Worm (Caenorhabditis elegans) whole organism, L1 larva: ENCODE results near the gene F17A2.16.
"Not testable (repeated sequence)": the region's sequence is repeated elsewhere in the genome, so short reads cannot be mapped to it uniquely, and the experiment has no call there.

Source experiments
- Y116A8C.19 ChIP-seq: sonication (generic microtip); optimal IDR thresholded peaks from 2 replicates; lab custom pipeline; 2016; ENCODE audit warnings: missing compliant biosample characterization, missing genetic modification characterization, borderline replicate concordance
- aha-1 ChIP-seq: fragments of 150-350 bp; optimal IDR thresholded peaks from 2 replicates; lab custom pipeline; 2014; ENCODE audit warnings: missing biosample characterization, missing genetic modification characterization
- blmp-1 ChIP-seq: fragments of 150-350 bp; optimal IDR thresholded peaks from 2 replicates; lab custom pipeline; 2014; ENCODE audit warnings: missing biosample characterization, missing genetic modification characterization
- ceh-63 ChIP-seq: fragments of 200-800 bp; sonication (Bioruptor generic); optimal IDR thresholded peaks from 2 replicates; lab custom pipeline; 2018; ENCODE audit warnings: mild to moderate bottlenecking, missing genetic modification characterization, missing compliant biosample characterization
- efl-3 ChIP-seq: fragments of 200-800 bp; sonication (Bioruptor generic); optimal IDR thresholded peaks from 2 replicates; lab custom pipeline; 2018; ENCODE audit warnings: mild to moderate bottlenecking, missing genetic modification characterization, missing compliant biosample characterization
- egl-13 ChIP-seq: sonication (generic microtip); optimal IDR thresholded peaks from 2 replicates; lab custom pipeline; 2016; ENCODE audit warnings: missing genotype, missing genetic modification reagents, missing genetic modification characterization, missing compliant biosample characterization
- egl-27 ChIP-seq, 2 experiments: fragments of 150-350 bp in 1 of 2; sonication (generic microtip); optimal IDR thresholded peaks; 3 replicates each; lab custom pipeline; 2017 to 2018; ENCODE audit warnings: missing biosample characterization in 2 of 2, missing genetic modification characterization in 2 of 2, missing genetic modification reagents in 2 of 2
- elt-2 ChIP-seq: sonication (generic microtip); optimal IDR thresholded peaks from 2 replicates; lab custom pipeline; 2016; ENCODE audit warnings: missing genetic modification characterization, mild to moderate bottlenecking, inconsistent platforms, missing compliant biosample characterization, missing genetic modification reagents
- fkh-4 ChIP-seq: sonication (generic microtip); optimal IDR thresholded peaks from 2 replicates; lab custom pipeline; 2016; ENCODE audit warnings: missing compliant biosample characterization, missing genetic modification characterization, borderline replicate concordance
- fkh-8 ChIP-seq: sonication (generic microtip); optimal IDR thresholded peaks from 2 replicates; lab custom pipeline; 2016; ENCODE audit warnings: mild to moderate bottlenecking, missing genetic modification characterization, missing compliant biosample characterization
- lin-13 ChIP-seq: fragments of 150-350 bp; optimal IDR thresholded peaks from 2 replicates; lab custom pipeline; 2014; ENCODE audit warnings: missing biosample characterization, missing genetic modification reagents, missing genetic modification characterization
- lin-14 ChIP-seq: fragments of 200-800 bp; sonication (Bioruptor generic); optimal IDR thresholded peaks from 2 replicates; lab custom pipeline; 2018; ENCODE audit warnings: mild to moderate bottlenecking, missing genetic modification characterization, moderate library complexity, missing compliant biosample characterization
- lin-15B ChIP-seq: fragments of 150-350 bp; sonication (generic microtip); optimal IDR thresholded peaks from 3 replicates; lab custom pipeline; 2014; ENCODE audit warnings: missing biosample characterization, missing genetic modification characterization
- lir-3 ChIP-seq: sonication (generic microtip); optimal IDR thresholded peaks from 2 replicates; lab custom pipeline; 2016; ENCODE audit warnings: mild to moderate bottlenecking, missing genetic modification characterization, moderate library complexity, missing compliant biosample characterization; ENCODE audit not compliant: poor library complexity
- mab-9 ChIP-seq: fragments of 200-800 bp; sonication (Bioruptor generic); IDR thresholded peaks from 2 replicates; pipeline ENCODE4 v1.3.6; 2022; ENCODE audit warnings: missing genetic modification reagents, missing genetic modification characterization, missing compliant biosample characterization
- mep-1 ChIP-seq: fragments of 150-350 bp; optimal IDR thresholded peaks from 2 replicates; lab custom pipeline; 2014; ENCODE audit warnings: missing biosample characterization, missing genetic modification characterization
- nhr-11 ChIP-seq: fragments of 150-350 bp; optimal IDR thresholded peaks from 2 replicates; lab custom pipeline; 2014; ENCODE audit warnings: missing biosample characterization, missing genetic modification characterization
- nhr-12 ChIP-seq: sonication (generic microtip); optimal IDR thresholded peaks from 2 replicates; lab custom pipeline; 2017; ENCODE audit warnings: missing biosample characterization, missing genetic modification characterization
- nhr-19 ChIP-seq: fragments of 200-800 bp; sonication (Bioruptor generic); conservative IDR thresholded peaks from 2 replicates; pipeline ENCODE4 v1.3.6; 2022; ENCODE audit warnings: missing genetic modification characterization, missing compliant biosample characterization
- nhr-28 ChIP-seq: fragments of 150-350 bp; optimal IDR thresholded peaks from 2 replicates; lab custom pipeline; 2014; ENCODE audit warnings: missing biosample characterization, missing genetic modification characterization
- nhr-85 ChIP-seq: sonication (generic microtip); peaks from one replicate; lab custom pipeline; 2016; ENCODE audit warnings: missing genetic modification characterization, inconsistent platforms, missing compliant biosample characterization
- nhr-90 ChIP-seq: sonication (generic microtip); optimal IDR thresholded peaks from 2 replicates; lab custom pipeline; 2016; ENCODE audit warnings: mild to moderate bottlenecking, missing genetic modification characterization, missing compliant biosample characterization; ENCODE audit not compliant: poor library complexity
- pax-3 ChIP-seq: fragments of 200-800 bp; sonication (Bioruptor generic); optimal IDR thresholded peaks from 2 replicates; lab custom pipeline; 2018; ENCODE audit warnings: mild to moderate bottlenecking, missing genetic modification characterization, moderate library complexity, missing compliant biosample characterization
- snpc-4 ChIP-seq: fragments of 150-350 bp; optimal IDR thresholded peaks from 2 replicates; lab custom pipeline; 2014; ENCODE audit warnings: missing biosample characterization, missing genetic modification characterization
- snu-23 ChIP-seq: sonication (generic microtip); optimal IDR thresholded peaks from 2 replicates; lab custom pipeline; 2016; ENCODE audit warnings: missing genetic modification characterization, missing compliant biosample characterization
- sptf-1 ChIP-seq: fragments of 150-350 bp; optimal IDR thresholded peaks from 2 replicates; lab custom pipeline; 2014; ENCODE audit warnings: missing biosample characterization, missing genetic modification characterization
- unc-30 ChIP-seq: sonication (generic microtip); optimal IDR thresholded peaks from 2 replicates; lab custom pipeline; 2017; ENCODE audit warnings: missing biosample characterization, missing genetic modification characterization
- unc-86 ChIP-seq: sonication (generic microtip); optimal IDR thresholded peaks from 2 replicates; lab custom pipeline; 2016; ENCODE audit warnings: missing genetic modification characterization, missing compliant biosample characterization
- unc-98 ChIP-seq: fragments of 200-800 bp; sonication (Bioruptor generic); IDR thresholded peaks from 2 replicates; pipeline ENCODE4 v1.3.6; 2022; ENCODE audit warnings: missing genetic modification characterization, missing compliant biosample characterization
- vab-15 ChIP-seq: sonication (generic microtip); optimal IDR thresholded peaks from 2 replicates; lab custom pipeline; 2017; ENCODE audit warnings: missing genotype, mild to moderate bottlenecking, missing genetic modification characterization, missing compliant biosample characterization
- xbp-1 ChIP-seq: sonication (generic microtip); optimal IDR thresholded peaks from 2 replicates; lab custom pipeline; 2016; ENCODE audit warnings: missing genetic modification characterization, missing compliant biosample characterization
- zag-1 ChIP-seq: fragments of 150-350 bp; optimal IDR thresholded peaks from 2 replicates; lab custom pipeline; 2014; ENCODE audit warnings: missing biosample characterization, missing genetic modification characterization
- ztf-11 ChIP-seq, 2 experiments: sonication (generic microtip); optimal IDR thresholded peaks; 2 replicates each; lab custom pipeline; 2016 to 2017; ENCODE audit warnings: missing genetic modification characterization in 2 of 2, missing biosample characterization in 1 of 2, missing compliant biosample characterization in 1 of 2
- ztf-4 ChIP-seq: fragments of 150-350 bp; optimal IDR thresholded peaks from 2 replicates; lab custom pipeline; 2014; ENCODE audit warnings: missing biosample characterization, missing genetic modification characterization

F17A2.16 gene

ce11 chrX:12299834-12300233 is 8.4 kb upstream of the F17A2.16 start, which contains the start of gene W06D11.5:
Gene W06D11.5 (plus strand): TSS chrX:12300134.
- TF ChIP-seq egl-27 (tag; optimal IDR thresholded peaks at IDR 0.05; lab: Kevin White, UChicago) = no peak
- peak; percentile 1 for TF ChIP-seq nhr-85
- TF ChIP-seq, all 84 proteins: peak for 1

- TF ChIP-seq ztf-4; nhr-28 (tag; lab: Kevin White, UChicago); nhr-90: not testable (repeated sequence)
Measured at ce11 chrX:12302755-12303154, 5.5 kb upstream of the F17A2.16 start, which contains the start of gene dot-1.3. Gene dot-1.3 (minus strand): TSS chrX:12302855.

- no peak for TF ChIP-seq mab-9 (GFP tag; lab: Robert Waterston, UW)
- no peak for TF ChIP-seq ztf-11 (tag; optimal IDR thresholded peaks at IDR 0.05; lab: Kevin White, UChicago)
- TF ChIP-seq lir-3 (tag; lab: Kevin White, UChicago) = no peak
- no peak for TF ChIP-seq unc-98 (GFP tag; lab: Robert Waterston, UW)
- no peak for TF ChIP-seq fkh-8
- no peak for TF ChIP-seq lin-13
- no peak for TF ChIP-seq aha-1
Measured at ce11 chrX:12304231-12304630, 4.0 kb upstream of the F17A2.16 start.

ce11 chrX:12306565-12306964 is 1.7 kb upstream of the F17A2.16 start, which contains the start of gene phf-32:
Gene phf-32 (plus strand): TSS chrX:12306865.
- TF ChIP-seq zag-1 = no peak
- TF ChIP-seq Y116A8C.19 (tag; lab: Kevin White, UChicago) = no peak
- TF ChIP-seq unc-86 = no peak
- no peak for TF ChIP-seq nhr-11 (tag; lab: Kevin White, UChicago)
- TF ChIP-seq elt-2 (tag; lab: Kevin White, UChicago) = no peak
- no peak for TF ChIP-seq snu-23
- TF ChIP-seq egl-13 (tag; lab: Kevin White, UChicago) = no peak
- TF ChIP-seq xbp-1 (tag; lab: Kevin White, UChicago) = no peak
- TF ChIP-seq vab-15 (tag; lab: Kevin White, UChicago) = no peak
- no peak for TF ChIP-seq mep-1 (tag; lab: Kevin White, UChicago)
- TF ChIP-seq lin-14 = no peak
- no peak for TF ChIP-seq ceh-63 (GFP tag; lab: Kevin White, UChicago)

- TF ChIP-seq xbp-1 (tag; lab: Kevin White, UChicago) = no peak
- TF ChIP-seq blmp-1 (tag; lab: Kevin White, UChicago) = no peak
- TF ChIP-seq sptf-1 (tag; lab: Kevin White, UChicago) = no peak
- no peak for TF ChIP-seq elt-2 (tag; lab: Kevin White, UChicago)
- TF ChIP-seq pax-3 = no peak
- TF ChIP-seq unc-86 = no peak
- TF ChIP-seq unc-30 (tag; lab: Kevin White, UChicago) = no peak
- TF ChIP-seq lin-15B = no peak
- TF ChIP-seq, all 84 proteins: peak for 0
Measured at ce11 chrX:12313779-12314178, 5.5 kb downstream of the F17A2.16 start.

ce11 chrX:12314395-12314794 is 6.1 kb downstream of the F17A2.16 start:
- TF ChIP-seq snpc-4 (tag; lab: Kevin White, UChicago) = no peak
- TF ChIP-seq fkh-4 (tag; lab: Kevin White, UChicago) = no peak
- TF ChIP-seq elt-2 (tag; lab: Kevin White, UChicago) = peak; percentile 5
- TF ChIP-seq, all 84 proteins: peak for 1

- TF ChIP-seq mab-9 (GFP tag; lab: Robert Waterston, UW) (no peak), nhr-19 (GFP tag; lab: Robert Waterston, UW) (no peak), efl-3 (GFP tag; lab: Kevin White, UChicago) (no peak), nhr-12 (tag; lab: Kevin White, UChicago) (no peak)
Measured at ce11 chrX:12315268-12315667, 7.0 kb downstream of the F17A2.16 start, which contains the start of gene xtr-2. Gene xtr-2 (plus strand): TSS chrX:12315568.
